Worm (Caenorhabditis elegans) whole organism, L1 larva: ENCODE data around the gene F15E6.6.

Source experiments
- aha-1 ChIP-seq: fragments of 150-350 bp; optimal IDR thresholded peaks from 2 replicates; lab custom pipeline; 2014; ENCODE audit warnings: missing biosample characterization, missing genetic modification characterization
- alr-1 ChIP-seq: fragments of 200-800 bp; sonication (Bioruptor generic); optimal IDR thresholded peaks from 2 replicates; lab custom pipeline; 2018; ENCODE audit warnings: borderline replicate concordance, mild to moderate bottlenecking, missing genetic modification characterization, missing compliant biosample characterization
- ces-1 ChIP-seq: fragments of 150-350 bp; optimal IDR thresholded peaks from 2 replicates; lab custom pipeline; 2014; ENCODE audit warnings: missing biosample characterization, missing genetic modification reagents, missing genetic modification characterization
- lin-39 ChIP-seq: fragments of 150-350 bp; optimal IDR thresholded peaks from 2 replicates; lab custom pipeline; 2014; ENCODE audit warnings: missing biosample characterization, missing genetic modification reagents, missing genetic modification characterization
- lsy-2 ChIP-seq, 2 experiments: fragments of 150-350 bp; optimal IDR thresholded peaks; 2 replicates each; lab custom pipeline; 2014; ENCODE audit warnings: missing biosample characterization in 2 of 2, missing genetic modification characterization in 2 of 2
- skn-1 ChIP-seq: fragments of 150-350 bp; optimal IDR thresholded peaks from 2 replicates; lab custom pipeline; 2014; ENCODE audit warnings: missing biosample characterization, missing genetic modification characterization
- swsn-7 ChIP-seq: sonication (generic microtip); optimal IDR thresholded peaks from 2 replicates; lab custom pipeline; 2016; ENCODE audit warnings: missing genetic modification characterization, missing compliant biosample characterization
- ztf-4 ChIP-seq: fragments of 150-350 bp; optimal IDR thresholded peaks from 2 replicates; lab custom pipeline; 2014; ENCODE audit warnings: missing biosample characterization, missing genetic modification characterization

ce11 chrIV:4292569-4292968 is 8.6 kb upstream of the F15E6.6 start, which contains the start of gene F15E6.10:
- TF ChIP-seq lsy-2 (tag; optimal IDR thresholded peaks at IDR 0.05; lab: Kevin White, UChicago) (no peak), skn-1 (tag; lab: Kevin White, UChicago) (no peak), swsn-7 (no peak), lin-39 (tag; lab: Kevin White, UChicago) (no peak), ztf-4 (tag; lab: Kevin White, UChicago) (no peak), alr-1 (no peak), aha-1 (tag; lab: Kevin White, UChicago) (no peak), ces-1 (GFP tag; lab: Kevin White, UChicago) (no peak)
